Fruit fly (Drosophila melanogaster) whole organism, prepupa: ENCODE results near the gene CG13258.

Source experiments
- Hr39 ChIP-seq: fragments of 200-800 bp; sonication (Bioruptor generic); optimal IDR thresholded peaks from 2 replicates; lab custom pipeline; 2016; ENCODE audit warnings: missing biosample characterization, missing genetic modification characterization
- Hr4 ChIP-seq: fragments of 200-800 bp; sonication (Bioruptor generic); optimal IDR thresholded peaks from 3 replicates; lab custom pipeline; 2016; ENCODE audit warnings: missing biosample characterization, missing genetic modification characterization
- cyc ChIP-seq: fragments of 200-800 bp; sonication (Bioruptor generic); optimal IDR thresholded peaks from 3 replicates; lab custom pipeline; 2016; ENCODE audit warnings: missing biosample characterization, missing genetic modification characterization
- fd85E ChIP-seq: fragments of 200-800 bp; sonication (Bioruptor generic); optimal IDR thresholded peaks from 3 replicates; lab custom pipeline; 2016; ENCODE audit warnings: missing biosample characterization, missing genetic modification characterization
- topi ChIP-seq: fragments of 200-800 bp; sonication (Bioruptor generic); optimal IDR thresholded peaks from 3 replicates; lab custom pipeline; 2016; ENCODE audit warnings: missing biosample characterization, missing genetic modification characterization

- TF ChIP-seq Hr39 (GFP tag; lab: Kevin White, UChicago): peak; percentile 81
- peak; percentile 81 for TF ChIP-seq cyc (GFP tag; lab: Kevin White, UChicago)
- peak; percentile 49 for TF ChIP-seq Hr4
- TF ChIP-seq topi (GFP tag; lab: Kevin White, UChicago): peak; percentile 54
- peak; percentile 48 for TF ChIP-seq fd85E (GFP tag; lab: Kevin White, UChicago)
These were observed 5.0 kb downstream of the CG13258 start, which contains the start of the genes crp and pkaap for dm6 chr2L:16287602-16288392.
